Worm (Caenorhabditis elegans): ENCODE results near the gene C42D8.9.

C42D8.9 gene

DNA sequence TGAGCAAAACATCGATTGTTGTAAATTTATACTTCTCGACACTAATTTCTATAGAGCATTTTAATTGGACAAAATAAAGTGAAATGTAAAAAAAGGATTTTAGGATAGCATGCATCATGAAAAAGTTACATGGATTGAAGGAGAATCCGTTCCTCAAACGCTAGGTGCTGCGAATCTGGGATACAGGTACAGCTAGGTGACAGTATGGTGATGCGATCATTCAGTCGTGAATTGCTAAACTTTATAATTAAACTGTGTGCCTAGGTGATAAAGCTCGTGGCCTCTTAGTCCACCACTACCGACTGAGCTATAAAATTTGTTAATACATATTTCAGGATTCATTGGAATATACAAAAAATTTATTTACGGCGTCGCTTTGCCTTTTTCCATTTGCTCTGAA, 40.3 kb downstream of the C42D8.9 start:
- TF ChIP-seq tbx-2 (tag; optimal IDR thresholded peaks at IDR 0.05) (no peak), ceh-14 (tag; optimal IDR thresholded peaks at IDR 0.05) (no peak), hlh-30 (tag; optimal IDR thresholded peaks at IDR 0.05; ENCODE audit: insufficient read depth) (no peak), ceh-24 (tag; optimal IDR thresholded peaks at IDR 0.05) (no peak), ceh-18 (tag; optimal IDR thresholded peaks at IDR 0.05) (no peak), ceh-2 (tag; optimal IDR thresholded peaks at IDR 0.05) (no peak), che-1 (tag; optimal IDR thresholded peaks at IDR 0.05) (no peak), nhr-11 (tag; optimal IDR thresholded peaks at IDR 0.05) (no peak), tbx-7 (tag; optimal IDR thresholded peaks at IDR 0.05) (no peak), ceh-6 (GFP tag; optimal IDR thresholded peaks at IDR 0.05) (no peak), dve-1 (tag; optimal IDR thresholded peaks at IDR 0.05) (no peak), unc-86 (tag; optimal IDR thresholded peaks at IDR 0.05) (no peak), ama-1 (optimal IDR thresholded peaks at IDR 0.05) (no peak)

DNA sequence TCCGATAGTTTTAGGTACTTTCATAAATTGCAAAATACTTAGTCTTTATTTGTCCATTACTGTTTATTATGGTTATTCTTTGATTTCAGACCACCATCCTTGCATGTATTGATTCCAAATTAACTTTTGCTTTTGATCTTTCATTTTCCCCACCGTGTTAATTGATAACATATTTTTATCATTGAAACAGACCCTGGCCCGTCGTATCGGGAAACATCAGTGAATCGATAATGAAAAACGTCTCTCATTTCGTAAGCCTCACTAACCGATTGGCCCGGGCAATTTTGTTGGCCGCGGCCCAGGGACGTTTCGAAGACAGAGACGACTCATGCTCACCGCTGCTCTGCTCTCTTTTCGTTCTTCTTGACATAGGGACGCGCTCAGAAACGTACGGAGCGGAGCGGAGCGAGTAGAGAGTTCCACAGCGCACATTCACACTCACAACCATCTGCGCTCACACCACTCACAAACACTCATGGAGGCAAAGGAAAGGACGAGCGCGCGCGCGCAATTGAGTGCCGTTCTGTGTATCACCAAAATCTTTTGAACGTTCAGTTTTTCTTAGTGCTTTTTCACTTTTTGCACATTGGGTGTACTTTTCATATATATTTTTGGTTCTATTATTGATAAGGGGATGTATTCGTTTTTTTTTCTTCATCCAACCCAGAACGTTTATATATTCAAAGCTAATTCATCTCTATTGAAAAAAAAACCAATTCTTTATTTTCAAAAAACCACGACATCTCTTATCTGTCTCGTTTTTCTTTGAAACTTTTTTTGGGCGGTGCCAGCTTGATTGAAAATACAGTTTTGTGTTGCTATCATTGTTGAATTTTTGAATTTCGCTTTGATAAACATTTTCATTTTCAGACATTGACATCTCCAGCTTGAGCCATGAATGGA, 42.8 kb downstream of the C42D8.9 start, which contains the start of gene C24H10.2:
C24H10.2 (plus strand) TSS at position 853 of the 903 bp plus-strand sequence.
- no peak for TF ChIP-seq madf-2 (tag; optimal IDR thresholded peaks at IDR 0.05)
- TF ChIP-seq sdc-2 (tag; optimal IDR thresholded peaks at IDR 0.05), result peak; percentile 8
- TF ChIP-seq ceh-31 (tag; optimal IDR thresholded peaks at IDR 0.05), result peak; percentile 54
- TF ChIP-seq ceh-2 (tag; optimal IDR thresholded peaks at IDR 0.05), result peak; percentile 10
- TF ChIP-seq che-1 (tag; optimal IDR thresholded peaks at IDR 0.05), result no peak
- TF ChIP-seq T23F11.4 (GFP tag; optimal IDR thresholded peaks at IDR 0.05), result no peak
- peak; percentile 31 for TF ChIP-seq ceh-14 (tag; optimal IDR thresholded peaks at IDR 0.05)
- peak; percentile 37 for TF ChIP-seq dmd-4 (tag; optimal IDR thresholded peaks at IDR 0.05; ENCODE audit: borderline replicate concordance)
- TF ChIP-seq pag-3 (tag; optimal IDR thresholded peaks at IDR 0.05; ENCODE audit: borderline replicate concordance), result no peak
- no peak for TF ChIP-seq unc-3 (GFP tag; conservative IDR thresholded peaks at IDR 0.05)
- TF ChIP-seq unc-3 (tag; optimal IDR thresholded peaks at IDR 0.05), result no peak
- peak; percentile 10 for TF ChIP-seq unc-55 (GFP tag; optimal IDR thresholded peaks at IDR 0.05)
- no peak for TF ChIP-seq fkh-10 (GFP tag; optimal IDR thresholded peaks at IDR 0.05)
- peak; percentile 76 for TF ChIP-seq tbx-2 (tag; optimal IDR thresholded peaks at IDR 0.05)
- TF ChIP-seq C08G9.2 (tag; optimal IDR thresholded peaks at IDR 0.05), result peak; percentile 25
- peak; percentile 71 for TF ChIP-seq nfya-1 (tag; optimal IDR thresholded peaks at IDR 0.05)
- peak; percentile 81 for TF ChIP-seq elt-2 (tag; optimal IDR thresholded peaks at IDR 0.05)
- TF ChIP-seq pha-2 (tag; optimal IDR thresholded peaks at IDR 0.05), result peak; percentile 9
- peak; percentile 21 for TF ChIP-seq unc-42 (tag; optimal IDR thresholded peaks at IDR 0.05)
- TF ChIP-seq ref-2 (tag; optimal IDR thresholded peaks at IDR 0.05), result peak; percentile 20
- peak; percentile 30 for TF ChIP-seq ceh-18 (tag; optimal IDR thresholded peaks at IDR 0.05)
- TF ChIP-seq ceh-34 (tag; optimal IDR thresholded peaks at IDR 0.05), result peak; percentile 13
- peak; percentile 20 for TF ChIP-seq ets-4 (tag; optimal IDR thresholded peaks at IDR 0.05)
- no peak for TF ChIP-seq pha-4 (tag; optimal IDR thresholded peaks at IDR 0.05)
- peak; percentile 7 for TF ChIP-seq fkh-6 (tag; optimal IDR thresholded peaks at IDR 0.05)
- peak; percentile 7 for TF ChIP-seq ceh-48 (tag; optimal IDR thresholded peaks at IDR 0.05)
- TF ChIP-seq syd-9 (tag; optimal IDR thresholded peaks at IDR 0.05), result peak; percentile 19

- TF ChIP-seq rnt-1 (tag; optimal IDR thresholded peaks at IDR 0.05) (peak; percentile 30), hlh-6 (tag; optimal IDR thresholded peaks at IDR 0.05) (no peak), C08G9.2 (tag; optimal IDR thresholded peaks at IDR 0.05) (no peak)
Measured at ce11 chrX:5061763-5062162, 45.1 kb downstream of the C42D8.9 start.
